Fruit fly (Drosophila melanogaster) whole organism, embryonic: ENCODE data around the gene CG31752.

Experiments used
- CG2875 ChIP-seq: fragments of 200-800 bp; sonication (Bioruptor generic); optimal IDR thresholded peaks from 2 replicates; lab custom pipeline; 2017; ENCODE audit warnings: missing biosample characterization, mild to moderate bottlenecking, missing genetic modification characterization, missing genetic modification reagents
- CG6791 ChIP-seq: fragments of 200-800 bp; sonication (Bioruptor generic); IDR thresholded peaks from 3 replicates; pipeline ENCODE4 v1.3.6; 2022; ENCODE audit warnings: missing biosample characterization, missing genetic modification characterization; ENCODE audit not compliant: partially characterized antibody
- Hmr ChIP-seq: fragments of 200-800 bp; sonication (Bioruptor generic); optimal IDR thresholded peaks from 3 replicates; lab custom pipeline; 2017; ENCODE audit warnings: mild to moderate bottlenecking, missing biosample characterization, missing genetic modification reagents, missing genetic modification characterization
- NfI ChIP-seq: fragments of 200-800 bp; sonication (Bioruptor generic); optimal IDR thresholded peaks from 3 replicates; lab custom pipeline; 2018; ENCODE audit warnings: missing biosample characterization, mild to moderate bottlenecking, missing genetic modification characterization, moderate library complexity
- Pdp1 ChIP-seq, 2 experiments: fragments of 200-800 bp; sonication (Bioruptor generic); optimal IDR thresholded peaks; 3 replicates each; lab custom pipeline; 2016; ENCODE audit warnings: missing biosample characterization in 2 of 2, missing genetic modification characterization in 2 of 2, mild to moderate bottlenecking in 1 of 2, moderate library complexity in 1 of 2
- Spps ChIP-seq: fragments of 200-800 bp; sonication (Bioruptor generic); optimal IDR thresholded peaks from 2 replicates; lab custom pipeline; 2018; ENCODE audit warnings: missing biosample characterization, mild to moderate bottlenecking, missing genetic modification characterization
- ftz-f1 ChIP-seq: fragments of 200-800 bp; sonication (Bioruptor generic); optimal IDR thresholded peaks from 2 replicates; lab custom pipeline; 2016; ENCODE audit warnings: missing biosample characterization, missing genetic modification characterization
- fu2 ChIP-seq: fragments of 200-800 bp; sonication (Bioruptor generic); optimal IDR thresholded peaks from 2 replicates; lab custom pipeline; 2016; ENCODE audit warnings: missing biosample characterization, missing genetic modification characterization
- jing ChIP-seq: fragments of 200-800 bp; sonication (Bioruptor generic); optimal IDR thresholded peaks from 2 replicates; lab custom pipeline; 2018; ENCODE audit warnings: missing biosample characterization, mild to moderate bottlenecking, missing genetic modification characterization

DNA sequence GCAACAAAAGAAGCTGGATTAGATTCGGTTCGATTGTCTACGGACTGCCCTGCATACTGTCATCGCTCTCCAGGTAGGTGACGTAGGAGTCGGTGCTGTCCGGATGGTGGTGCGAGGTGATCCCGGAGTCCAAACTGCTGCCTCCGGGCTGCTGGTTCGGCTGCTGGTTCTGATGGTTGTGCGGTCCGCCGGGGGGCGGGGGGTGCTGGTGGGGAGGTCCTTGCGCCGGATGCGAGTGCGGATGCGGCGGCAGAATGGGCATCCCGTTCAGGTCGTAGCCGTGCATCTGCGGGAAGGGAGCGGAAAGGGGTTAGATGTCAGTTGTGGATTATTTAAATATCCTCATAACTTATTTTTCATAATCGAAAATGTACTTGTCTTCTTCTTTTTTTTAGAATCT is 19.8 kb upstream of the CG31752 start:
- TF ChIP-seq CG2875 (no peak), Pdp1 (GFP tag; optimal IDR thresholded peaks at IDR 0.05; lab: Kevin White, UChicago) (no peak), fu2 (GFP tag; lab: Kevin White, UChicago) (no peak), Spps (tag; lab: Kevin White, UChicago) (no peak), NfI (GFP tag; lab: Kevin White, UChicago) (no peak), Hmr (GFP tag; lab: Kevin White, UChicago) (no peak), jing (GFP tag; lab: Kevin White, UChicago) (no peak), ftz-f1 (GFP tag; lab: Kevin White, UChicago) (no peak), CG6791 (no peak)
